Fruit fly (Drosophila melanogaster): ENCODE measurements around the gene wor.

dm6 chr2L:15383026-15383575 is 42.3 kb downstream of the wor start:
- no peak for TF ChIP-seq N (GFP tag; optimal IDR thresholded peaks at IDR 0.05)
- no peak for TF ChIP-seq sv (GFP tag; optimal IDR thresholded peaks at IDR 0.05)

All from whole organism, wandering third instar larva.